Fruit fly (Drosophila melanogaster) whole organism, prepupa: ENCODE data around the gene TwdlN.

Source experiments
- Blimp-1 ChIP-seq: fragments of 200-800 bp; sonication (Bioruptor generic); optimal IDR thresholded peaks from 3 replicates; lab custom pipeline; 2017; ENCODE audit warnings: missing biosample characterization, missing genetic modification characterization, mild to moderate bottlenecking, moderate library complexity, missing genetic modification reagents
- CG10669 ChIP-seq: fragments of 200-800 bp; sonication (Bioruptor generic); optimal IDR thresholded peaks from 3 replicates; lab custom pipeline; 2018; ENCODE audit warnings: missing biosample characterization, mild to moderate bottlenecking, missing genetic modification characterization, moderate library complexity
- CG11294 ChIP-seq: fragments of 200-800 bp; sonication (Bioruptor generic); IDR thresholded peaks from 2 replicates; pipeline ENCODE4 v1.3.6; 2022; ENCODE audit warnings: missing biosample characterization, missing genetic modification characterization
- CG11902 ChIP-seq: fragments of 200-800 bp; sonication (Bioruptor generic); optimal IDR thresholded peaks from 3 replicates; lab custom pipeline; 2016; ENCODE audit warnings: missing biosample characterization, missing genetic modification characterization
- CG15336 ChIP-seq: fragments of 200-800 bp; sonication (Bioruptor generic); IDR thresholded peaks from 2 replicates; pipeline ENCODE4 v1.3.6; 2022; ENCODE audit warnings: missing biosample characterization, missing genetic modification characterization
- CG16779 ChIP-seq: fragments of 200-800 bp; sonication (Bioruptor generic); optimal IDR thresholded peaks from 3 replicates; lab custom pipeline; 2017; ENCODE audit warnings: missing biosample characterization, mild to moderate bottlenecking, missing genetic modification characterization
- CG3032 ChIP-seq: fragments of 200-800 bp; optimal IDR thresholded peaks from 2 replicates; lab custom pipeline; 2019; ENCODE audit warnings: missing biosample characterization, mild to moderate bottlenecking, missing genetic modification characterization, moderate library complexity
- CG31627 ChIP-seq: fragments of 200-800 bp; sonication (Bioruptor generic); optimal IDR thresholded peaks from 3 replicates; lab custom pipeline; 2016; ENCODE audit warnings: missing biosample characterization, missing genetic modification characterization
- CG32006 ChIP-seq: fragments of 200-800 bp; sonication (Bioruptor generic); optimal IDR thresholded peaks from 3 replicates; lab custom pipeline; 2017; ENCODE audit warnings: missing biosample characterization, mild to moderate bottlenecking, missing genetic modification characterization
- CG3919 ChIP-seq: fragments of 200-800 bp; sonication (Bioruptor generic); optimal IDR thresholded peaks from 3 replicates; lab custom pipeline; 2016; ENCODE audit warnings: missing biosample characterization, missing genetic modification characterization
- CG6276 ChIP-seq: fragments of 200-800 bp; sonication (Bioruptor generic); optimal IDR thresholded peaks from 2 replicates; lab custom pipeline; 2017; ENCODE audit warnings: missing biosample characterization, mild to moderate bottlenecking, missing genetic modification characterization
- CG6792 ChIP-seq: fragments of 200-800 bp; sonication (Bioruptor generic); optimal IDR thresholded peaks from 3 replicates; lab custom pipeline; 2016; ENCODE audit warnings: missing biosample characterization, missing genetic modification characterization
- CG6854 ChIP-seq: fragments of 200-800 bp; sonication (Bioruptor generic); optimal IDR thresholded peaks from 2 replicates; lab custom pipeline; 2017; ENCODE audit warnings: missing biosample characterization, mild to moderate bottlenecking, missing genetic modification characterization
- CG7368 ChIP-seq: fragments of 200-800 bp; sonication (Bioruptor generic); optimal IDR thresholded peaks from 3 replicates; lab custom pipeline; 2016; ENCODE audit warnings: missing biosample characterization, missing genetic modification characterization
- CG8119 ChIP-seq: fragments of 200-800 bp; sonication (Bioruptor generic); IDR thresholded peaks from 3 replicates; pipeline ENCODE4 v1.3.6; 2022; ENCODE audit warnings: missing biosample characterization, missing genetic modification characterization
- CG9139 ChIP-seq: fragments of 200-800 bp; sonication (Bioruptor generic); optimal IDR thresholded peaks from 3 replicates; lab custom pipeline; 2017; ENCODE audit warnings: missing biosample characterization, mild to moderate bottlenecking, missing genetic modification characterization
- Eip93F ChIP-seq: fragments of 200-800 bp; sonication (Bioruptor generic); optimal IDR thresholded peaks from 2 replicates; lab custom pipeline; 2016; ENCODE audit warnings: missing biosample characterization, mild to moderate bottlenecking, missing genetic modification characterization
- Ets21C ChIP-seq: fragments of 200-800 bp; sonication (Bioruptor generic); optimal IDR thresholded peaks from 3 replicates; lab custom pipeline; 2016; ENCODE audit warnings: missing biosample characterization, missing genetic modification characterization
- Hr39 ChIP-seq: fragments of 200-800 bp; sonication (Bioruptor generic); optimal IDR thresholded peaks from 2 replicates; lab custom pipeline; 2016; ENCODE audit warnings: missing biosample characterization, missing genetic modification characterization
- Smox ChIP-seq: fragments of 200-800 bp; sonication (Bioruptor generic); optimal IDR thresholded peaks from 3 replicates; lab custom pipeline; 2016; ENCODE audit warnings: missing biosample characterization, missing genetic modification characterization
- Sox102F ChIP-seq: fragments of 200-800 bp; sonication (Bioruptor generic); optimal IDR thresholded peaks from 2 replicates; lab custom pipeline; 2016; ENCODE audit warnings: missing biosample characterization, mild to moderate bottlenecking, missing genetic modification characterization
- Sox14 ChIP-seq: fragments of 200-800 bp; sonication (Bioruptor generic); optimal IDR thresholded peaks from 3 replicates; lab custom pipeline; 2016; ENCODE audit warnings: missing biosample characterization, missing genetic modification characterization
- dsx ChIP-seq: fragments of 200-800 bp; optimal IDR thresholded peaks from 3 replicates; lab custom pipeline; 2019; ENCODE audit warnings: missing biosample characterization, mild to moderate bottlenecking, missing genetic modification characterization, moderate library complexity; ENCODE audit not compliant: poor library complexity, severe bottlenecking
- fd59A ChIP-seq: fragments of 200-800 bp; sonication (Bioruptor generic); optimal IDR thresholded peaks from 2 replicates; lab custom pipeline; 2017; ENCODE audit warnings: missing biosample characterization, mild to moderate bottlenecking, missing genetic modification characterization, missing genetic modification reagents
- fd85E ChIP-seq: fragments of 200-800 bp; sonication (Bioruptor generic); optimal IDR thresholded peaks from 3 replicates; lab custom pipeline; 2016; ENCODE audit warnings: missing biosample characterization, missing genetic modification characterization
- fkh ChIP-seq: fragments of 200-800 bp; sonication (Bioruptor generic); optimal IDR thresholded peaks from 3 replicates; lab custom pipeline; 2017; ENCODE audit warnings: missing biosample characterization, mild to moderate bottlenecking, missing genetic modification characterization, moderate library complexity
- lz ChIP-seq: fragments of 200-800 bp; sonication (Bioruptor generic); optimal IDR thresholded peaks from 3 replicates; lab custom pipeline; 2016; ENCODE audit warnings: missing biosample characterization, missing genetic modification characterization
- net ChIP-seq: fragments of 200-800 bp; sonication (Bioruptor generic); optimal IDR thresholded peaks from 3 replicates; lab custom pipeline; 2016; ENCODE audit warnings: missing biosample characterization, missing genetic modification characterization
- spab ChIP-seq: fragments of 200-800 bp; sonication (Bioruptor generic); optimal IDR thresholded peaks from 2 replicates; lab custom pipeline; 2017; ENCODE audit warnings: missing biosample characterization, mild to moderate bottlenecking, missing genetic modification characterization, missing genetic modification reagents
- ss ChIP-seq, 2 experiments: fragments of 200-800 bp; sonication (Bioruptor generic); optimal IDR thresholded peaks; 2 replicates in 1 of 2; 3 replicates in 1 of 2; lab custom pipeline; 2017 to 2018; ENCODE audit warnings: mild to moderate bottlenecking in 2 of 2, missing biosample characterization in 2 of 2, missing genetic modification characterization in 2 of 2, moderate library complexity in 1 of 2
- svp ChIP-seq: fragments of 200-800 bp; sonication (Bioruptor generic); peaks from one replicate; lab custom pipeline; 2016; ENCODE audit warnings: missing biosample characterization, missing genetic modification characterization
- vri ChIP-seq: fragments of 200-800 bp; sonication (Bioruptor generic); optimal IDR thresholded peaks from 3 replicates; lab custom pipeline; 2016; ENCODE audit warnings: missing biosample characterization, mild to moderate bottlenecking, missing genetic modification characterization

The TwdlN gene

dm6 chr3R:26656140-26656539, 24.5 kb downstream of the TwdlN start, which contains the start of gene Tb:
Gene Tb (plus strand): TSS chr3R:26656440.
- TF ChIP-seq Eip93F (GFP tag; lab: Kevin White, UChicago) = no peak
- no peak for TF ChIP-seq CG3919
- no peak for TF ChIP-seq CG3032 (tag; lab: Kevin White, UChicago)
- TF ChIP-seq Blimp-1 (GFP tag; lab: Kevin White, UChicago) = no peak
- TF ChIP-seq CG6854 = no peak
- TF ChIP-seq Sox14 (GFP tag; lab: Kevin White, UChicago) = no peak
- TF ChIP-seq Hr39 (GFP tag; lab: Kevin White, UChicago) = no peak
- no peak for TF ChIP-seq lz (GFP tag; lab: Kevin White, UChicago)
- TF ChIP-seq ss (GFP tag; optimal IDR thresholded peaks at IDR 0.05; lab: Kevin White, UChicago) = no peak
- TF ChIP-seq svp (GFP tag; lab: Kevin White, UChicago) = no peak
- no peak for TF ChIP-seq CG31627 (GFP tag; lab: Kevin White, UChicago)
- no peak for TF ChIP-seq dsx (GFP tag; lab: Kevin White, UChicago)
- no peak for TF ChIP-seq CG16779 (tag; lab: Kevin White, UChicago)

dm6 chr3R:26670277-26670676, 38.6 kb downstream of the TwdlN start:
- TF ChIP-seq CG15336 (GFP tag; lab: Robert Waterston, UW) (no peak), CG16779 (tag; lab: Kevin White, UChicago) (no peak), Sox102F (GFP tag; lab: Kevin White, UChicago) (no peak), CG6792 (GFP tag; lab: Kevin White, UChicago) (no peak), CG6276 (GFP tag; lab: Kevin White, UChicago) (no peak), vri (GFP tag; lab: Kevin White, UChicago) (no peak), CG11294 (GFP tag; lab: Robert Waterston, UW) (no peak), CG8119 (no peak), svp (GFP tag; lab: Kevin White, UChicago) (no peak), fd59A (GFP tag; lab: Kevin White, UChicago) (no peak), CG9139 (GFP tag; lab: Kevin White, UChicago) (no peak), Ets21C (GFP tag; lab: Kevin White, UChicago) (no peak), dsx (GFP tag; lab: Kevin White, UChicago) (no peak), spab (GFP tag; lab: Kevin White, UChicago) (no peak), fd85E (GFP tag; lab: Kevin White, UChicago) (no peak), net (GFP tag; lab: Kevin White, UChicago) (no peak), fkh (GFP tag; lab: Kevin White, UChicago) (no peak)
- TF ChIP-seq, all 60 proteins: peak for 0

dm6 chr3R:26671525-26672132, 40.0 kb downstream of the TwdlN start:
- TF ChIP-seq CG10669 (no peak), Blimp-1 (GFP tag; lab: Kevin White, UChicago) (no peak), CG32006 (GFP tag; lab: Kevin White, UChicago) (peak; percentile 6), Smox (GFP tag; lab: Kevin White, UChicago) (no peak), spab (GFP tag; lab: Kevin White, UChicago) (no peak)
- TF ChIP-seq, all 60 proteins: peak for 1

- TF ChIP-seq CG11902 (GFP tag; lab: Kevin White, UChicago) (no peak), CG7368 (GFP tag; lab: Kevin White, UChicago) (peak; percentile 1)
These were observed 50.3 kb downstream of the TwdlN start, which contains the start of gene beat-VII for dm6 chr3R:26681947-26682346. Gene beat-VII (minus strand): TSS chr3R:26681966.
